Fruit fly (Drosophila melanogaster) whole organism, prepupa: ENCODE data around the gene Hyls1.

Source experiments
- CG10631 ChIP-seq: fragments of 200-800 bp; sonication (Bioruptor generic); optimal IDR thresholded peaks from 2 replicates; lab custom pipeline; 2016; ENCODE audit warnings: missing biosample characterization, missing genetic modification characterization
- CG10669 ChIP-seq: fragments of 200-800 bp; sonication (Bioruptor generic); optimal IDR thresholded peaks from 3 replicates; lab custom pipeline; 2018; ENCODE audit warnings: missing biosample characterization, mild to moderate bottlenecking, missing genetic modification characterization, moderate library complexity
- CG11294 ChIP-seq: fragments of 200-800 bp; sonication (Bioruptor generic); IDR thresholded peaks from 2 replicates; pipeline ENCODE4 v1.3.6; 2022; ENCODE audit warnings: missing biosample characterization, missing genetic modification characterization
- CG11762 ChIP-seq: fragments of 200-800 bp; sonication (Bioruptor generic); optimal IDR thresholded peaks from 3 replicates; lab custom pipeline; 2016; ENCODE audit warnings: missing biosample characterization, missing genetic modification characterization; ENCODE audit not compliant: insufficient read depth
- CG11902 ChIP-seq: fragments of 200-800 bp; sonication (Bioruptor generic); optimal IDR thresholded peaks from 3 replicates; lab custom pipeline; 2016; ENCODE audit warnings: missing biosample characterization, missing genetic modification characterization
- CG15336 ChIP-seq: fragments of 200-800 bp; sonication (Bioruptor generic); IDR thresholded peaks from 2 replicates; pipeline ENCODE4 v1.3.6; 2022; ENCODE audit warnings: missing biosample characterization, missing genetic modification characterization
- CG16779 ChIP-seq: fragments of 200-800 bp; sonication (Bioruptor generic); optimal IDR thresholded peaks from 3 replicates; lab custom pipeline; 2017; ENCODE audit warnings: missing biosample characterization, mild to moderate bottlenecking, missing genetic modification characterization
- CG3032 ChIP-seq: fragments of 200-800 bp; optimal IDR thresholded peaks from 2 replicates; lab custom pipeline; 2019; ENCODE audit warnings: missing biosample characterization, mild to moderate bottlenecking, missing genetic modification characterization, moderate library complexity
- CG31627 ChIP-seq: fragments of 200-800 bp; sonication (Bioruptor generic); optimal IDR thresholded peaks from 3 replicates; lab custom pipeline; 2016; ENCODE audit warnings: missing biosample characterization, missing genetic modification characterization
- CG32006 ChIP-seq: fragments of 200-800 bp; sonication (Bioruptor generic); optimal IDR thresholded peaks from 3 replicates; lab custom pipeline; 2017; ENCODE audit warnings: missing biosample characterization, mild to moderate bottlenecking, missing genetic modification characterization
- CG34406 ChIP-seq: fragments of 200-800 bp; sonication (Bioruptor generic); optimal IDR thresholded peaks from 3 replicates; lab custom pipeline; 2016; ENCODE audit warnings: missing biosample characterization, missing genetic modification characterization
- CG3919 ChIP-seq: fragments of 200-800 bp; sonication (Bioruptor generic); optimal IDR thresholded peaks from 3 replicates; lab custom pipeline; 2016; ENCODE audit warnings: missing biosample characterization, missing genetic modification characterization
- CG4318 ChIP-seq: fragments of 200-800 bp; sonication (Bioruptor generic); optimal IDR thresholded peaks from 3 replicates; lab custom pipeline; 2017; ENCODE audit warnings: missing biosample characterization, mild to moderate bottlenecking, missing genetic modification characterization
- CG6163 ChIP-seq: fragments of 200-800 bp; sonication (Bioruptor generic); IDR thresholded peaks from 3 replicates; pipeline ENCODE4 v1.3.6; 2022; ENCODE audit warnings: missing biosample characterization, missing genetic modification characterization
- CG6276 ChIP-seq: fragments of 200-800 bp; sonication (Bioruptor generic); optimal IDR thresholded peaks from 2 replicates; lab custom pipeline; 2017; ENCODE audit warnings: missing biosample characterization, mild to moderate bottlenecking, missing genetic modification characterization
- CG6808 ChIP-seq: fragments of 200-800 bp; sonication (Bioruptor generic); optimal IDR thresholded peaks from 3 replicates; lab custom pipeline; 2017; ENCODE audit warnings: missing biosample characterization, missing genetic modification characterization, mild to moderate bottlenecking, moderate library complexity, missing genetic modification reagents
- CG7368 ChIP-seq: fragments of 200-800 bp; sonication (Bioruptor generic); optimal IDR thresholded peaks from 3 replicates; lab custom pipeline; 2016; ENCODE audit warnings: missing biosample characterization, missing genetic modification characterization
- CG8119 ChIP-seq: fragments of 200-800 bp; sonication (Bioruptor generic); IDR thresholded peaks from 3 replicates; pipeline ENCODE4 v1.3.6; 2022; ENCODE audit warnings: missing biosample characterization, missing genetic modification characterization
- CG8319 ChIP-seq: fragments of 200-800 bp; sonication (Bioruptor generic); optimal IDR thresholded peaks from 3 replicates; lab custom pipeline; 2016; ENCODE audit warnings: missing biosample characterization, missing genetic modification characterization
- CG8632 ChIP-seq: fragments of 200-800 bp; sonication (Bioruptor generic); optimal IDR thresholded peaks from 3 replicates; lab custom pipeline; 2016; ENCODE audit warnings: missing biosample characterization, missing genetic modification characterization
- CG9139 ChIP-seq: fragments of 200-800 bp; sonication (Bioruptor generic); optimal IDR thresholded peaks from 3 replicates; lab custom pipeline; 2017; ENCODE audit warnings: missing biosample characterization, mild to moderate bottlenecking, missing genetic modification characterization
- Eip75B ChIP-seq: fragments of 200-800 bp; sonication (Bioruptor generic); optimal IDR thresholded peaks from 3 replicates; lab custom pipeline; 2016; ENCODE audit warnings: missing biosample characterization, missing genetic modification characterization
- Eip78C ChIP-seq: fragments of 200-800 bp; sonication (Bioruptor generic); peaks from one replicate; lab custom pipeline; 2016; ENCODE audit warnings: missing biosample characterization, missing genetic modification characterization
- Eip93F ChIP-seq: fragments of 200-800 bp; sonication (Bioruptor generic); optimal IDR thresholded peaks from 2 replicates; lab custom pipeline; 2016; ENCODE audit warnings: missing biosample characterization, mild to moderate bottlenecking, missing genetic modification characterization
- Ets21C ChIP-seq: fragments of 200-800 bp; sonication (Bioruptor generic); optimal IDR thresholded peaks from 3 replicates; lab custom pipeline; 2016; ENCODE audit warnings: missing biosample characterization, missing genetic modification characterization
- Ets96B ChIP-seq: fragments of 200-800 bp; optimal IDR thresholded peaks from 2 replicates; lab custom pipeline; 2019; ENCODE audit warnings: missing biosample characterization, mild to moderate bottlenecking, missing genetic modification characterization, moderate library complexity
- Hr39 ChIP-seq: fragments of 200-800 bp; sonication (Bioruptor generic); optimal IDR thresholded peaks from 2 replicates; lab custom pipeline; 2016; ENCODE audit warnings: missing biosample characterization, missing genetic modification characterization
- Hr4 ChIP-seq: fragments of 200-800 bp; sonication (Bioruptor generic); optimal IDR thresholded peaks from 3 replicates; lab custom pipeline; 2016; ENCODE audit warnings: missing biosample characterization, missing genetic modification characterization
- Lpt ChIP-seq: fragments of 200-800 bp; sonication (Bioruptor generic); optimal IDR thresholded peaks from 3 replicates; lab custom pipeline; 2016; ENCODE audit warnings: missing biosample characterization, missing genetic modification characterization
- Met ChIP-seq: fragments of 200-800 bp; sonication (Bioruptor generic); optimal IDR thresholded peaks from 3 replicates; lab custom pipeline; 2016; ENCODE audit warnings: missing biosample characterization, missing genetic modification characterization
- OdsH ChIP-seq: fragments of 200-800 bp; sonication (Bioruptor generic); optimal IDR thresholded peaks from 3 replicates; lab custom pipeline; 2016; ENCODE audit warnings: missing biosample characterization, missing genetic modification characterization
- Smox ChIP-seq: fragments of 200-800 bp; sonication (Bioruptor generic); optimal IDR thresholded peaks from 3 replicates; lab custom pipeline; 2016; ENCODE audit warnings: missing biosample characterization, missing genetic modification characterization
- Sox102F ChIP-seq: fragments of 200-800 bp; sonication (Bioruptor generic); optimal IDR thresholded peaks from 2 replicates; lab custom pipeline; 2016; ENCODE audit warnings: missing biosample characterization, mild to moderate bottlenecking, missing genetic modification characterization
- Sox14 ChIP-seq: fragments of 200-800 bp; sonication (Bioruptor generic); optimal IDR thresholded peaks from 3 replicates; lab custom pipeline; 2016; ENCODE audit warnings: missing biosample characterization, missing genetic modification characterization
- Sox15 ChIP-seq: fragments of 200-800 bp; sonication (Bioruptor generic); optimal IDR thresholded peaks from 3 replicates; lab custom pipeline; 2016; ENCODE audit warnings: missing biosample characterization, missing genetic modification characterization
- achi ChIP-seq: fragments of 200-800 bp; sonication (Bioruptor generic); optimal IDR thresholded peaks from 3 replicates; lab custom pipeline; 2016; ENCODE audit warnings: missing biosample characterization, missing genetic modification characterization
- acj6 ChIP-seq: fragments of 200-800 bp; sonication (Bioruptor generic); optimal IDR thresholded peaks from 3 replicates; lab custom pipeline; 2016; ENCODE audit warnings: missing biosample characterization, missing genetic modification characterization
- cyc ChIP-seq: fragments of 200-800 bp; sonication (Bioruptor generic); optimal IDR thresholded peaks from 3 replicates; lab custom pipeline; 2016; ENCODE audit warnings: missing biosample characterization, missing genetic modification characterization
- dac ChIP-seq: fragments of 200-800 bp; sonication (Bioruptor generic); optimal IDR thresholded peaks from 2 replicates; lab custom pipeline; 2017; ENCODE audit warnings: missing biosample characterization, mild to moderate bottlenecking, missing genetic modification characterization
- dsx ChIP-seq: fragments of 200-800 bp; optimal IDR thresholded peaks from 3 replicates; lab custom pipeline; 2019; ENCODE audit warnings: missing biosample characterization, mild to moderate bottlenecking, missing genetic modification characterization, moderate library complexity; ENCODE audit not compliant: poor library complexity, severe bottlenecking
- eg ChIP-seq: fragments of 200-800 bp; sonication (Bioruptor generic); IDR thresholded peaks from 3 replicates; pipeline ENCODE4 v1.3.6; 2022; ENCODE audit warnings: missing biosample characterization, missing genetic modification characterization
- esn ChIP-seq: fragments of 200-800 bp; sonication (Bioruptor generic); optimal IDR thresholded peaks from 2 replicates; lab custom pipeline; 2016; ENCODE audit warnings: missing biosample characterization, mild to moderate bottlenecking, missing genetic modification characterization, moderate library complexity
- fd59A ChIP-seq: fragments of 200-800 bp; sonication (Bioruptor generic); optimal IDR thresholded peaks from 2 replicates; lab custom pipeline; 2017; ENCODE audit warnings: missing biosample characterization, mild to moderate bottlenecking, missing genetic modification characterization, missing genetic modification reagents
- fd85E ChIP-seq: fragments of 200-800 bp; sonication (Bioruptor generic); optimal IDR thresholded peaks from 3 replicates; lab custom pipeline; 2016; ENCODE audit warnings: missing biosample characterization, missing genetic modification characterization
- fkh ChIP-seq: fragments of 200-800 bp; sonication (Bioruptor generic); optimal IDR thresholded peaks from 3 replicates; lab custom pipeline; 2017; ENCODE audit warnings: missing biosample characterization, mild to moderate bottlenecking, missing genetic modification characterization, moderate library complexity
- net ChIP-seq: fragments of 200-800 bp; sonication (Bioruptor generic); optimal IDR thresholded peaks from 3 replicates; lab custom pipeline; 2016; ENCODE audit warnings: missing biosample characterization, missing genetic modification characterization
- pdm3 ChIP-seq: fragments of 200-800 bp; sonication (Bioruptor generic); optimal IDR thresholded peaks from 3 replicates; lab custom pipeline; 2016; ENCODE audit warnings: missing biosample characterization, missing genetic modification characterization
- spab ChIP-seq: fragments of 200-800 bp; sonication (Bioruptor generic); optimal IDR thresholded peaks from 2 replicates; lab custom pipeline; 2017; ENCODE audit warnings: missing biosample characterization, mild to moderate bottlenecking, missing genetic modification characterization, missing genetic modification reagents
- ss ChIP-seq, 2 experiments: fragments of 200-800 bp; sonication (Bioruptor generic); optimal IDR thresholded peaks; 2 replicates in 1 of 2; 3 replicates in 1 of 2; lab custom pipeline; 2017 to 2018; ENCODE audit warnings: mild to moderate bottlenecking in 2 of 2, missing biosample characterization in 2 of 2, missing genetic modification characterization in 2 of 2, moderate library complexity in 1 of 2
- svp ChIP-seq: fragments of 200-800 bp; sonication (Bioruptor generic); peaks from one replicate; lab custom pipeline; 2016; ENCODE audit warnings: missing biosample characterization, missing genetic modification characterization
- topi ChIP-seq: fragments of 200-800 bp; sonication (Bioruptor generic); optimal IDR thresholded peaks from 3 replicates; lab custom pipeline; 2016; ENCODE audit warnings: missing biosample characterization, missing genetic modification characterization

The Hyls1 gene

dm6 chr2L:16299466-16300311, 52.7 kb downstream of the Hyls1 start, which contains the start of the genes heix and CG17328:
heix (minus strand) TSS chr2L:16299858.
CG17328 (plus strand) TSS chr2L:16299943.
- TF ChIP-seq Smox (GFP tag; lab: Kevin White, UChicago) (no peak), CG11294 (no peak), pdm3 (GFP tag; lab: Kevin White, UChicago) (no peak), svp (peak; percentile 92), CG6163 (GFP tag; lab: Robert Waterston, UW) (no peak; the same call in 1 of the 3 replicates), fd85E (GFP tag; lab: Kevin White, UChicago) (no peak), Hr39 (GFP tag; lab: Kevin White, UChicago) (no peak), ss (GFP tag; optimal IDR thresholded peaks at IDR 0.05; lab: Kevin White, UChicago) (no peak), Lpt (no peak), Sox14 (GFP tag; lab: Kevin White, UChicago) (peak; percentile 81), CG31627 (peak; percentile 81), Sox15 (GFP tag; lab: Kevin White, UChicago) (peak; percentile 70), CG9139 (GFP tag; lab: Kevin White, UChicago) (no peak), CG10669 (GFP tag; lab: Kevin White, UChicago) (no peak), OdsH (GFP tag; lab: Kevin White, UChicago) (peak; percentile 77), CG10631 (peak; percentile 80), CG34406 (GFP tag; lab: Kevin White, UChicago) (peak; percentile 66), Eip93F (GFP tag; lab: Kevin White, UChicago) (peak; percentile 47), CG3032 (peak; percentile 64), CG6276 (GFP tag; lab: Kevin White, UChicago) (no peak), esn (GFP tag; lab: Kevin White, UChicago) (peak; percentile 84), CG11762 (GFP tag; lab: Kevin White, UChicago) (peak; percentile 63), spab (GFP tag; lab: Kevin White, UChicago) (no peak), CG3919 (GFP tag; lab: Kevin White, UChicago) (no peak), Hr4 (GFP tag; lab: Kevin White, UChicago) (peak; percentile 86), topi (peak; percentile 75), Eip75B (GFP tag; lab: Kevin White, UChicago) (peak; percentile 79), achi (GFP tag; lab: Kevin White, UChicago) (peak; percentile 83), Eip78C (GFP tag; lab: Kevin White, UChicago) (peak; percentile 91), fkh (GFP tag; lab: Kevin White, UChicago) (peak; percentile 69), CG8632 (peak; percentile 54), acj6 (peak; percentile 82), dac (GFP tag; lab: Kevin White, UChicago) (peak; percentile 42), cyc (GFP tag; lab: Kevin White, UChicago) (peak; percentile 76), net (no peak), CG7368 (peak; percentile 52), Ets21C (GFP tag; lab: Kevin White, UChicago) (peak; percentile 74), CG8319 (GFP tag; lab: Kevin White, UChicago) (peak; percentile 56), CG32006 (GFP tag; lab: Kevin White, UChicago) (no peak), Ets96B (tag; lab: Kevin White, UChicago) (peak; percentile 61), Met (peak; percentile 77), CG4318 (GFP tag; lab: Kevin White, UChicago) (no peak), fd59A (GFP tag; lab: Kevin White, UChicago) (peak; percentile 44), CG6808 (GFP tag; lab: Kevin White, UChicago) (no peak), CG8119 (no peak), eg (GFP tag; lab: Robert Waterston, UW) (no peak), Sox102F (GFP tag; lab: Kevin White, UChicago) (no peak), CG16779 (tag; lab: Kevin White, UChicago) (no peak), CG11902 (GFP tag; lab: Kevin White, UChicago) (peak; percentile 74), dsx (GFP tag; lab: Kevin White, UChicago) (no peak), CG15336 (GFP tag; lab: Robert Waterston, UW) (peak; percentile 44)
